Worm (Caenorhabditis elegans): ENCODE data around the gene spe-17.

- TF ChIP-seq nhr-11 (tag; optimal IDR thresholded peaks at IDR 0.05): no peak
- no peak for TF ChIP-seq unc-39 (tag; optimal IDR thresholded peaks at IDR 0.05)
- no peak for TF ChIP-seq nhr-76 (tag; optimal IDR thresholded peaks at IDR 0.05)
Observed at ce11 chrIV:11970171-11970570, 43.0 kb upstream of the spe-17 start, which contains the start of gene ZK829.9.
